Fruit fly (Drosophila melanogaster): ENCODE measurements around the gene Aduk.

dm6 chr3R:9349267-9349820 lies 14.8 kb upstream of the Aduk start:
- TF ChIP-seq CG8478 (optimal IDR thresholded peaks at IDR 0.05) (no peak), EcR (GFP tag; optimal IDR thresholded peaks at IDR 0.05) (no peak)
